Worm (Caenorhabditis elegans): ENCODE measurements around the gene abl-1.
A peak's percentile ranks its signal among the peaks of the same experiment; 100 is the strongest.

The abl-1 gene

ce11 chrX:10631873-10632272, 7.9 kb upstream of the abl-1 start (continued):
- TF ChIP-seq nhr-6 (tag; optimal IDR thresholded peaks at IDR 0.05) (no peak), pha-4 (GFP tag; IDR thresholded peaks at IDR 0.05) (no peak), pha-4 (tag; optimal IDR thresholded peaks at IDR 0.05) (no peak), ama-1 (optimal IDR thresholded peaks at IDR 0.05) (no peak), aha-1 (tag) (peak; percentile 77)

- TF ChIP-seq ceh-32 (tag; optimal IDR thresholded peaks at IDR 0.05; ENCODE audit: poor library complexity) = no peak
- TF ChIP-seq T26A8.4 (GFP tag; IDR thresholded peaks at IDR 0.05) = no peak
- no peak for TF ChIP-seq zfp-3 (GFP tag; conservative IDR thresholded peaks at IDR 0.05)
- no peak for TF ChIP-seq gei-8 (GFP tag; optimal IDR thresholded peaks at IDR 0.05)
- no peak for TF ChIP-seq daf-16 (GFP tag; optimal IDR thresholded peaks at IDR 0.05)
- TF ChIP-seq daf-16 (tag; optimal IDR thresholded peaks at IDR 0.05) = peak; percentile 58
- no peak for TF ChIP-seq jun-1 (tag; optimal IDR thresholded peaks at IDR 0.05)
- TF ChIP-seq mdt-29 (GFP tag; IDR thresholded peaks at IDR 0.05) = no peak
- TF ChIP-seq fkh-10 (GFP tag; optimal IDR thresholded peaks at IDR 0.05) = no peak
- no peak for TF ChIP-seq ZK337.2 (GFP tag; IDR thresholded peaks at IDR 0.05)
- peak in 1 of 2 experiments; percentile 85 for TF ChIP-seq unc-62 (GFP tag; optimal IDR thresholded peaks at IDR 0.05 in 1 of 2)
- TF ChIP-seq unc-62 (tag; optimal IDR thresholded peaks at IDR 0.05) = no peak
- no peak for TF ChIP-seq hmg-1.1 (GFP tag; IDR thresholded peaks at IDR 0.05)
- no peak for TF ChIP-seq daf-19 (GFP tag; conservative IDR thresholded peaks at IDR 0.05)
- TF ChIP-seq dmd-6 (GFP tag; IDR thresholded peaks at IDR 0.05) = no peak
- TF ChIP-seq dpl-1 (GFP tag; optimal IDR thresholded peaks at IDR 0.05) = no peak
- TF ChIP-seq madf-5 (GFP tag; IDR thresholded peaks at IDR 0.05) = no peak
- no peak for TF ChIP-seq daf-8 (GFP tag; IDR thresholded peaks at IDR 0.05)
- no peak for TF ChIP-seq unc-130 (GFP tag; optimal IDR thresholded peaks at IDR 0.05)
- TF ChIP-seq Y48G9A.11 (GFP tag; IDR thresholded peaks at IDR 0.05) = no peak
- no peak for TF ChIP-seq lin-39 (tag; optimal IDR thresholded peaks at IDR 0.05)
- TF ChIP-seq daf-12 (tag; optimal IDR thresholded peaks at IDR 0.05) = no peak
- TF ChIP-seq hlh-30 (tag; optimal IDR thresholded peaks at IDR 0.05; ENCODE audit: insufficient read depth) = peak; percentile 57
- TF ChIP-seq lin-29 (GFP tag; IDR thresholded peaks at IDR 0.05) = no peak
- no peak for TF ChIP-seq F49E8.2 (tag; optimal IDR thresholded peaks at IDR 0.05; ENCODE audit: borderline replicate concordance)
- TF ChIP-seq aha-1 (tag) = peak; percentile 18
- TF ChIP-seq nhr-25 (tag; optimal IDR thresholded peaks at IDR 0.05; ENCODE audit: borderline replicate concordance, insufficient read depth) = no peak
Observed at ce11 chrX:10630952-10631351, 6.9 kb upstream of the abl-1 start.

ce11 chrX:10630059-10630791, 6.2 kb upstream of the abl-1 start:
- TF ChIP-seq madf-5 (GFP tag; IDR thresholded peaks at IDR 0.05) (no peak), F44E2.7 (GFP tag; IDR thresholded peaks at IDR 0.05) (no peak), nhr-76 (tag; optimal IDR thresholded peaks at IDR 0.05) (no peak), daf-19 (GFP tag; conservative IDR thresholded peaks at IDR 0.05) (no peak), spr-3 (GFP tag; optimal IDR thresholded peaks at IDR 0.05) (no peak), ceh-44 (GFP tag; IDR thresholded peaks at IDR 0.05) (no peak), tra-1 (GFP tag; IDR thresholded peaks at IDR 0.05) (no peak), lsy-2 (tag; optimal IDR thresholded peaks at IDR 0.05) (peak in 1 of 2 experiments; percentile 2), mdl-1 (tag; optimal IDR thresholded peaks at IDR 0.05) (no peak), mxl-3 (GFP tag; optimal IDR thresholded peaks at IDR 0.05) (no peak), hlh-30 (tag; optimal IDR thresholded peaks at IDR 0.05; ENCODE audit: insufficient read depth) (peak; percentile 77), aly-2 (tag; optimal IDR thresholded peaks at IDR 0.05) (no peak), pqm-1 (tag; optimal IDR thresholded peaks at IDR 0.05) (peak; percentile 56), D1046.2 (GFP tag; IDR thresholded peaks at IDR 0.05) (no peak), daf-16 (GFP tag; optimal IDR thresholded peaks at IDR 0.05) (no peak), daf-16 (tag; optimal IDR thresholded peaks at IDR 0.05) (peak; percentile 79), rbr-2 (tag; optimal IDR thresholded peaks at IDR 0.05) (no peak), madf-9 (GFP tag; conservative IDR thresholded peaks at IDR 0.05) (no peak), daf-12 (tag; optimal IDR thresholded peaks at IDR 0.05) (no peak), dve-1 (tag; optimal IDR thresholded peaks at IDR 0.05; ENCODE audit: insufficient read depth) (peak; percentile 59), F26F4.8 (GFP tag; conservative IDR thresholded peaks at IDR 0.05) (no peak), lin-39 (tag; optimal IDR thresholded peaks at IDR 0.05) (no peak), ceh-20 (GFP tag; IDR thresholded peaks at IDR 0.05) (no peak), ceh-32 (tag; optimal IDR thresholded peaks at IDR 0.05; ENCODE audit: poor library complexity) (no peak), T26A8.4 (GFP tag; IDR thresholded peaks at IDR 0.05) (no peak), nhr-28 (tag; optimal IDR thresholded peaks at IDR 0.05) (peak; percentile 26)

Data from whole organism, L4 larva.